Fruit fly (Drosophila melanogaster): Measurements from ENCODE around the gene DIP-gamma.

The DIP-gamma gene

DNA sequence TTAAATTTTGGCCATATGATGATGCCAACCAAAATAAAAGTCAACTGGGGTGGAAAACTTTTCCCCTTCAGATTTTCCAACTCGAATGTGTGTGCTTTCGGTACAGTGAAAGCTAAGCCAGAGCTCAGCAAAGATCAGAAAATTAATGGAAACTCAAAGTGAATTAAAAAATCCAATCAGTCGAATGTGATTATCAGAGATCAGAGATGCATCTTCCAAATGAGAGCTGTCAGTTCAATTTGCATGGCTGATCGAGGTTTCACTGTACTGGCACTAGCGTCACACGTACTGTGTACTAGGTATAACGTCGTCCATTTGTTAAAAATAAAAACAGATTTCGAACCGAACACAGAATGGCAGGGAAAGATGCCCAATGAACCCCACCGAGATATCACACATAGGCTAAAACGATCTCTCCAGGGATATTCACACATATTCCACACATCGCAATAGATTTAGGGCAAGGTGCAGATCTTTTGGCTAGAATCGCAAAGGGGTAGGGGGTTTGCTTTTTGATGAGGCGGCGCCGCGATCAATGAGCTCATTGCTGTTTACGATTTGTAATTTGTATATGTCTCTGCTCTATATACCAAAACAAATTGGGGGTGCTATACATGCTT lies 65.2 kb downstream of the DIP-gamma start (continued):
- peak; percentile 61 for TF ChIP-seq pho (GFP tag; optimal IDR thresholded peaks at IDR 0.05)
- no peak for TF ChIP-seq CG2199 (GFP tag; IDR thresholded peaks at IDR 0.05)
- TF ChIP-seq Taf1 (GFP tag; IDR thresholded peaks at IDR 0.05): peak; percentile 85
- peak; percentile 51 for TF ChIP-seq oc (tag; optimal IDR thresholded peaks at IDR 0.05)
- TF ChIP-seq Bdp1 (GFP tag; optimal IDR thresholded peaks at IDR 0.05): peak; percentile 21
- peak; percentile 41 for TF ChIP-seq CG1602 (GFP tag; optimal IDR thresholded peaks at IDR 0.05)
- TF ChIP-seq tin (GFP tag; optimal IDR thresholded peaks at IDR 0.05): peak; percentile 65
- peak; percentile 69; the same call in 1 of the 2 replicates for TF ChIP-seq ham (GFP tag; IDR thresholded peaks at IDR 0.05)
- peak; percentile 82 for TF ChIP-seq Ada2b (GFP tag; IDR thresholded peaks at IDR 0.05)
- TF ChIP-seq CG12942 (GFP tag; optimal IDR thresholded peaks at IDR 0.05): peak; percentile 65
- TF ChIP-seq CG8924 (tag; optimal IDR thresholded peaks at IDR 0.05): peak; percentile 58
- peak; percentile 88 for TF ChIP-seq CG2120 (GFP tag; optimal IDR thresholded peaks at IDR 0.05)
- TF ChIP-seq CG8944 (GFP tag; optimal IDR thresholded peaks at IDR 0.05): peak; percentile 66
- TF ChIP-seq Fer2 (tag; optimal IDR thresholded peaks at IDR 0.05): peak; percentile 46
- peak in 1 of 2 experiments; percentile 47 for TF ChIP-seq Eip74EF (GFP tag; optimal IDR thresholded peaks at IDR 0.05)
- TF ChIP-seq CG7372 (GFP tag; IDR thresholded peaks at IDR 0.05): peak; percentile 68
- peak; percentile 30 for TF ChIP-seq Hmx (GFP tag; optimal IDR thresholded peaks at IDR 0.05)
- TF ChIP-seq CG13775 (GFP tag; optimal IDR thresholded peaks at IDR 0.05): peak; percentile 47
- TF ChIP-seq scrt (GFP tag; optimal IDR thresholded peaks at IDR 0.05): peak; percentile 49
- peak; percentile 67 for TF ChIP-seq CG9876 (GFP tag; optimal IDR thresholded peaks at IDR 0.05)
- TF ChIP-seq mam (GFP tag; optimal IDR thresholded peaks at IDR 0.05): peak; percentile 87
- peak; percentile 71 for TF ChIP-seq CG33213 (GFP tag; optimal IDR thresholded peaks at IDR 0.05)
- TF ChIP-seq Hr51 (GFP tag; optimal IDR thresholded peaks at IDR 0.05): peak; percentile 64 to 74
- peak; percentile 55 for TF ChIP-seq wor (GFP tag; IDR thresholded peaks at IDR 0.05)
- TF ChIP-seq vvl (GFP tag; IDR thresholded peaks at IDR 0.05): peak; percentile 85
- peak; percentile 90 for TF ChIP-seq zfh2 (GFP tag; optimal IDR thresholded peaks at IDR 0.05)
- TF ChIP-seq sima (GFP tag; optimal IDR thresholded peaks at IDR 0.05): no peak
- peak; percentile 26 for TF ChIP-seq en (GFP tag; optimal IDR thresholded peaks at IDR 0.05)
- TF ChIP-seq Bgb (GFP tag; IDR thresholded peaks at IDR 0.05; ENCODE audit: partially characterized antibody): no peak
- peak; percentile 79 for TF ChIP-seq bab2 (GFP tag; optimal IDR thresholded peaks at IDR 0.05)
- peak; percentile 57 for TF ChIP-seq CG18619 (GFP tag; optimal IDR thresholded peaks at IDR 0.05)
- peak; percentile 86 for TF ChIP-seq CG11247 (GFP tag; IDR thresholded peaks at IDR 0.05)
- peak; percentile 30 for TF ChIP-seq CG2875 (GFP tag; optimal IDR thresholded peaks at IDR 0.05)
- no peak for TF ChIP-seq Doc3 (GFP tag; IDR thresholded peaks at IDR 0.05; ENCODE audit: partially characterized antibody)
- peak; percentile 41 for TF ChIP-seq CG10979 (tag; optimal IDR thresholded peaks at IDR 0.05)
- peak; percentile 63; the same call in 1 of the 3 replicates for TF ChIP-seq ase (GFP tag; IDR thresholded peaks at IDR 0.05)
- TF ChIP-seq YL-1 (GFP tag; optimal IDR thresholded peaks at IDR 0.05): no peak
- peak; percentile 85 for TF ChIP-seq Ptx1 (GFP tag; IDR thresholded peaks at IDR 0.05)
- TF ChIP-seq pb (GFP tag; optimal IDR thresholded peaks at IDR 0.05): peak; percentile 59
- TF ChIP-seq esg (GFP tag; conservative IDR thresholded peaks at IDR 0.05): peak; percentile 69
- TF ChIP-seq pros (GFP tag; optimal IDR thresholded peaks at IDR 0.05): no peak
- TF ChIP-seq Dek (tag; optimal IDR thresholded peaks at IDR 0.05): peak; percentile 68
- peak; percentile 91 for TF ChIP-seq CG14441 (GFP tag; IDR thresholded peaks at IDR 0.05)
- peak; percentile 49 for TF ChIP-seq seq (GFP tag; IDR thresholded peaks at IDR 0.05)
- TF ChIP-seq Mes4 (GFP tag; optimal IDR thresholded peaks at IDR 0.05): peak; percentile 41
- no peak for TF ChIP-seq Dp (GFP tag; optimal IDR thresholded peaks at IDR 0.05)
- peak; percentile 73 for TF ChIP-seq az2 (GFP tag; optimal IDR thresholded peaks at IDR 0.05)
- TF ChIP-seq Dip2 (GFP tag; IDR thresholded peaks at IDR 0.05): no peak
- no peak for TF ChIP-seq corto (GFP tag; optimal IDR thresholded peaks at IDR 0.05)
- TF ChIP-seq ATbp (GFP tag; optimal IDR thresholded peaks at IDR 0.05): peak; percentile 61

All from whole organism, embryonic.